Fruit fly (Drosophila melanogaster) whole organism: ENCODE results near the gene cas.

ENCODE experiments used
- CG8478 ChIP-seq: fragments of >200 bp; optimal IDR thresholded peaks from 2 replicates; lab custom pipeline; 2018; ENCODE audit warnings: inconsistent platforms
- psq ChIP-seq: fragments of >200 bp; optimal IDR thresholded peaks from 2 replicates; lab custom pipeline; 2017

DNA sequence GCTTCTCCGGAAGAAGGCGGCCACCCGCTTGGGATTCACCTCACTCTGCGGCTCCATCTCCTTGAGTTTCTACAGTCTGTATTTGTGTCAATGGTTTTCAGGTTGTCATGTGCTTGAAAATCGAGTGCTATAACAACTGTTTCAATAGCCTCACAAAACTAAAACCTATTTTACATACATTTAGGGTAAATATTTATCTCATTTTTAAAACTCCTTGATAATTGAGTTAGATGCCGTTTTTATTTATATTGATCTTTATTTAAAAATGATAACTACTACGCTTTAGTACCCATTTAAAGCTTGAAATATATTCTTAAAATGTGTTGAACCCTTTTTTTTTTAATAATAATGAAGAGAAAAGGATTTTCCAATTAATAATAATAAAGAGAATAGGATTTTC is 23.4 kb downstream of the cas start, which contains the start of gene CG2104:
- no peak for TF ChIP-seq psq
- no peak for TF ChIP-seq CG8478
